Fruit fly (Drosophila melanogaster) whole organism, embryonic: ENCODE results near the gene Hip14.

Experiments used
- Aef1 ChIP-seq: fragments of 200-800 bp; sonication (Bioruptor generic); IDR thresholded peaks from 3 replicates; pipeline ENCODE4 v1.3.6; 2022; ENCODE audit warnings: missing biosample characterization, missing genetic modification characterization
- Asciz ChIP-seq: fragments of 200-800 bp; sonication (Bioruptor generic); optimal IDR thresholded peaks from 2 replicates; lab custom pipeline; 2017; ENCODE audit warnings: missing biosample characterization, mild to moderate bottlenecking, missing genetic modification characterization, missing genetic modification reagents
- Atf3 ChIP-seq: fragments of 200-800 bp; sonication (Bioruptor generic); optimal IDR thresholded peaks from 3 replicates; lab custom pipeline; 2016; ENCODE audit warnings: missing biosample characterization, missing genetic modification characterization
- Atf6 ChIP-seq: fragments of 200-800 bp; sonication (Bioruptor generic); IDR thresholded peaks from 2 replicates; pipeline ENCODE4 v1.3.6; 2022; ENCODE audit warnings: missing biosample characterization, missing genetic modification characterization
- CG11093 ChIP-seq: fragments of 200-800 bp; sonication (Bioruptor generic); IDR thresholded peaks from 3 replicates; pipeline ENCODE4 v1.3.6; 2022; ENCODE audit warnings: missing biosample characterization, missing genetic modification characterization
- CG11695 ChIP-seq: fragments of 200-800 bp; sonication (Bioruptor generic); IDR thresholded peaks from 3 replicates; pipeline ENCODE4 v1.3.6; 2022; ENCODE audit warnings: missing biosample characterization, missing genetic modification characterization
- CG12155 ChIP-seq: fragments of 200-800 bp; sonication (Bioruptor generic); optimal IDR thresholded peaks from 3 replicates; lab custom pipeline; 2016; ENCODE audit warnings: missing biosample characterization, missing genetic modification characterization
- CG12769 ChIP-seq: fragments of 200-800 bp; sonication (Bioruptor generic); optimal IDR thresholded peaks from 2 replicates; lab custom pipeline; 2019; ENCODE audit warnings: missing biosample characterization, mild to moderate bottlenecking, missing genetic modification characterization, moderate library complexity
- CG13424 ChIP-seq: fragments of 200-800 bp; sonication (Bioruptor generic); optimal IDR thresholded peaks from 2 replicates; lab custom pipeline; 2019; ENCODE audit warnings: missing biosample characterization, mild to moderate bottlenecking, missing genetic modification characterization, moderate library complexity
- CG14710 ChIP-seq: fragments of 200-800 bp; sonication (Bioruptor generic); optimal IDR thresholded peaks from 3 replicates; lab custom pipeline; 2019; ENCODE audit warnings: missing biosample characterization, mild to moderate bottlenecking, missing genetic modification characterization, moderate library complexity
- CG17361 ChIP-seq: fragments of 200-800 bp; sonication (Bioruptor generic); IDR thresholded peaks from 3 replicates; pipeline ENCODE4 v1.3.6; 2022; ENCODE audit warnings: missing biosample characterization, missing genetic modification characterization
- CG17912 ChIP-seq: fragments of 200-800 bp; sonication (Bioruptor generic); optimal IDR thresholded peaks from 2 replicates; lab custom pipeline; 2018; ENCODE audit warnings: missing biosample characterization, mild to moderate bottlenecking, missing genetic modification characterization
- CG2120 ChIP-seq: fragments of 200-800 bp; sonication (Bioruptor generic); optimal IDR thresholded peaks from 3 replicates; lab custom pipeline; 2016; ENCODE audit warnings: missing biosample characterization, missing genetic modification characterization
- CG2199 ChIP-seq: fragments of 200-800 bp; sonication (Bioruptor generic); IDR thresholded peaks from 3 replicates; pipeline ENCODE4 v1.3.6; 2022; ENCODE audit warnings: missing biosample characterization, missing genetic modification characterization
- CG2875 ChIP-seq: fragments of 200-800 bp; sonication (Bioruptor generic); optimal IDR thresholded peaks from 2 replicates; lab custom pipeline; 2017; ENCODE audit warnings: missing biosample characterization, mild to moderate bottlenecking, missing genetic modification characterization, missing genetic modification reagents
- CG2889 ChIP-seq: fragments of 200-800 bp; sonication (Bioruptor generic); IDR thresholded peaks from 3 replicates; pipeline ENCODE4 v1.3.6; 2022; ENCODE audit warnings: missing biosample characterization, missing genetic modification characterization
- CG32772 ChIP-seq: fragments of 200-800 bp; sonication (Bioruptor generic); IDR thresholded peaks from 2 replicates; pipeline ENCODE4 v1.3.6; 2022; ENCODE audit warnings: missing biosample characterization, missing genetic modification characterization
- CG4820 ChIP-seq: fragments of 200-800 bp; sonication (Bioruptor generic); optimal IDR thresholded peaks from 3 replicates; lab custom pipeline; 2016; ENCODE audit warnings: missing biosample characterization, missing genetic modification characterization
- CG6765 ChIP-seq: fragments of 200-800 bp; sonication (Bioruptor generic); optimal IDR thresholded peaks from 3 replicates; lab custom pipeline; 2017; ENCODE audit warnings: missing biosample characterization, mild to moderate bottlenecking, missing genetic modification characterization
- CG7556 ChIP-seq: fragments of 200-800 bp; sonication (Bioruptor generic); optimal IDR thresholded peaks from 2 replicates; lab custom pipeline; 2017; ENCODE audit warnings: missing biosample characterization, mild to moderate bottlenecking, missing genetic modification characterization
- CG7928 ChIP-seq: fragments of 200-800 bp; sonication (Bioruptor generic); optimal IDR thresholded peaks from 2 replicates; lab custom pipeline; 2017; ENCODE audit warnings: missing biosample characterization, mild to moderate bottlenecking, missing genetic modification characterization
- CG8281 ChIP-seq: fragments of 200-800 bp; sonication (Bioruptor generic); optimal IDR thresholded peaks from 2 replicates; lab custom pipeline; 2018; ENCODE audit warnings: missing biosample characterization, mild to moderate bottlenecking, missing genetic modification characterization, moderate library complexity
- CG8359 ChIP-seq: fragments of 200-800 bp; sonication (Bioruptor generic); optimal IDR thresholded peaks from 2 replicates; lab custom pipeline; 2017; ENCODE audit warnings: missing biosample characterization, mild to moderate bottlenecking, missing genetic modification characterization, borderline replicate concordance
- Camta ChIP-seq: fragments of 200-800 bp; sonication (Bioruptor generic); optimal IDR thresholded peaks from 2 replicates; lab custom pipeline; 2016; ENCODE audit warnings: missing biosample characterization, missing genetic modification characterization
- Dbx ChIP-seq: fragments of 200-800 bp; sonication (Bioruptor generic); IDR thresholded peaks from 3 replicates; pipeline ENCODE4 v1.3.6; 2022; ENCODE audit warnings: missing biosample characterization, missing genetic modification characterization
- Dip3 ChIP-seq: fragments of 200-800 bp; sonication (Bioruptor generic); optimal IDR thresholded peaks from 3 replicates; lab custom pipeline; 2016; ENCODE audit warnings: missing biosample characterization, missing genetic modification characterization
- E2f1 ChIP-seq: fragments of 200-800 bp; sonication (Bioruptor generic); IDR thresholded peaks from 2 replicates; pipeline ENCODE4 v1.3.6; 2022; ENCODE audit warnings: missing biosample characterization, missing genetic modification characterization
- Gsc ChIP-seq: fragments of 200-800 bp; sonication (Bioruptor generic); IDR thresholded peaks from 2 replicates; pipeline ENCODE4 v1.3.6; 2022; ENCODE audit warnings: missing biosample characterization, missing genetic modification characterization
- Gug ChIP-seq: fragments of 200-800 bp; sonication (Bioruptor generic); IDR thresholded peaks from 4 replicates; pipeline ENCODE4 v1.3.6; 2022; ENCODE audit warnings: missing biosample characterization, missing genetic modification characterization
- MBD-R2 ChIP-seq: fragments of 200-800 bp; sonication (Bioruptor generic); IDR thresholded peaks from 2 replicates; pipeline ENCODE4 v1.3.6; 2022; ENCODE audit warnings: missing biosample characterization, missing genetic modification characterization
- Ptx1 ChIP-seq: fragments of 200-800 bp; sonication (Bioruptor generic); IDR thresholded peaks from 2 replicates; pipeline ENCODE4 v1.3.6; 2022; ENCODE audit warnings: missing biosample characterization, missing genetic modification characterization
- Sox100B ChIP-seq: fragments of 200-800 bp; sonication (Bioruptor generic); optimal IDR thresholded peaks from 3 replicates; lab custom pipeline; 2018; ENCODE audit warnings: missing biosample characterization, mild to moderate bottlenecking, missing genetic modification characterization
- az2 ChIP-seq: fragments of 200-800 bp; sonication (Bioruptor generic); optimal IDR thresholded peaks from 3 replicates; lab custom pipeline; 2016; ENCODE audit warnings: missing biosample characterization, missing genetic modification characterization
- bab2 ChIP-seq: fragments of 200-800 bp; sonication (Bioruptor generic); optimal IDR thresholded peaks from 2 replicates; lab custom pipeline; 2016; ENCODE audit warnings: missing biosample characterization, missing genetic modification characterization
- bcd ChIP-seq: fragments of 200-800 bp; sonication (Bioruptor generic); optimal IDR thresholded peaks from 2 replicates; lab custom pipeline; 2017; ENCODE audit warnings: missing biosample characterization, mild to moderate bottlenecking, missing genetic modification characterization
- cwo ChIP-seq: fragments of 200-800 bp; sonication (Bioruptor generic); optimal IDR thresholded peaks from 3 replicates; lab custom pipeline; 2017; ENCODE audit warnings: missing biosample characterization, missing genetic modification characterization, mild to moderate bottlenecking, moderate library complexity, missing genetic modification reagents
- exex ChIP-seq: fragments of 200-800 bp; sonication (Bioruptor generic); optimal IDR thresholded peaks from 4 replicates; lab custom pipeline; 2018; ENCODE audit warnings: missing biosample characterization, mild to moderate bottlenecking, missing genetic modification characterization, moderate library complexity
- grau ChIP-seq: fragments of 200-800 bp; optimal IDR thresholded peaks from 3 replicates; lab custom pipeline; 2019; ENCODE audit warnings: missing biosample characterization, mild to moderate bottlenecking, missing genetic modification characterization, moderate library complexity
- hb ChIP-seq: fragments of 200-800 bp; sonication (Bioruptor generic); IDR thresholded peaks from 3 replicates; pipeline ENCODE4 v1.3.6; 2022; ENCODE audit warnings: missing biosample characterization, missing genetic modification characterization; ENCODE audit not compliant: partially characterized antibody
- ind ChIP-seq: fragments of 200-800 bp; sonication (Bioruptor generic); optimal IDR thresholded peaks from 3 replicates; lab custom pipeline; 2016; ENCODE audit warnings: missing biosample characterization, missing genetic modification characterization
- pita ChIP-seq: fragments of 200-800 bp; sonication (Bioruptor generic); optimal IDR thresholded peaks from 2 replicates; lab custom pipeline; 2017; ENCODE audit warnings: missing biosample characterization, mild to moderate bottlenecking, missing genetic modification characterization
- prd ChIP-seq, 3 experiments: fragments of >200 bp in 2 of 3; fragments of 200-800 bp in 1 of 3; sonication (Bioruptor generic) in 1 of 3; optimal IDR thresholded peaks in 2 of 3; IDR thresholded peaks in 1 of 3; 2 replicates in 2 of 3; 3 replicates in 1 of 3; pipeline versions ENCODE4 v1.3.6 to Lab custom; 2017 to 2022; ENCODE audit warnings: missing biosample characterization in 1 of 3, missing genetic modification characterization in 1 of 3
- ranshi ChIP-seq: fragments of 200-800 bp; sonication (Bioruptor generic); IDR thresholded peaks from 2 replicates; pipeline ENCODE4 v1.3.6; 2022; ENCODE audit warnings: missing biosample characterization, missing genetic modification characterization
- sd ChIP-seq: fragments of 200-800 bp; sonication (Bioruptor generic); optimal IDR thresholded peaks from 3 replicates; lab custom pipeline; 2018; ENCODE audit warnings: missing biosample characterization, mild to moderate bottlenecking, missing genetic modification characterization, moderate library complexity
- sr ChIP-seq: fragments of 200-800 bp; sonication (Bioruptor generic); IDR thresholded peaks from 3 replicates; pipeline ENCODE4 v1.3.6; 2022; ENCODE audit warnings: missing biosample characterization, missing genetic modification characterization
- tll ChIP-seq, 2 experiments: fragments of 200-800 bp in 1 of 2; fragments of >200 bp in 1 of 2; sonication (Bioruptor generic) in 1 of 2; optimal IDR thresholded peaks; 2 replicates each; lab custom pipeline; 2017 to 2019; ENCODE audit warnings: missing biosample characterization in 2 of 2, missing genetic modification characterization in 2 of 2, mild to moderate bottlenecking in 1 of 2, moderate library complexity in 1 of 2

Hip14 gene

dm6 chr3L:15998217-15998616 lies 10.2 kb downstream of the Hip14 start:
- TF ChIP-seq CG12769 (tag; lab: Kevin White, UChicago) (peak; percentile 55), CG8281 (tag; lab: Kevin White, UChicago) (peak; percentile 7), sd (tag; lab: Kevin White, UChicago) (peak; percentile 84), sr (GFP tag; lab: Robert Waterston, UW) (peak; percentile 93), Ptx1 (GFP tag; lab: Robert Waterston, UW) (no peak)

DNA sequence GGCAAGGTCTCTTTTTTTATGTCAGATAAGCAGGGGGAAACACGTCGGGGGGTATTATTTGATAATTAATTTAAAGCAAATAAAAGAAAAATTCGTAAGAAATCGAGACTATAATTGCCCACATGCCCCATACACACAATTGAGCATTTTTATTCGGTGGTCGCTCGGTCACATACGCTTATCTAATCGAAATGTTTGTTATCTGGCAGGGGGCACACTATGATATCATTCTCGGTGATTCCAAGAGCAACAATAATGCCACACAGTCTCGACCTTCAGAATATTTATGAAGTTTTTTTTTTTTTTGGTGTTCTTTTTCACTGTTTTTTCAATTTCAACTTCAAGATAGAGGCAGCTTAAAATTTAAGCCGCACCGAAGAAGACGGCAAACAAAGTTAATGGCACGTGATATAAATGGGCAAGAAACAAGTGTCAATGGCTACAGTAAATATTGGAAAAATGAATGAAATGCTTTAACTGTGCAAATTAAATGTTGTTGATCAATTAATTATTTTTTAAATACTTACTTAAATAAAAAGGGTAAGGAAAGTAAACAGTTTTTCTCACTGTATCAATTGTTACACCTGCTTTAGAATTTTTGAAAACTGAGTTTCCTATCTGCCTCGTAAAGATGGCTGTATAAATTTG lies 11.4 kb downstream of the Hip14 start:
- TF ChIP-seq Dbx (GFP tag; lab: Robert Waterston, UW) (peak; percentile 39; the same call in 1 of the 3 replicates), tll (GFP tag; optimal IDR thresholded peaks at IDR 0.05; lab: Kevin White, UChicago) (no peak), CG7928 (GFP tag; lab: Kevin White, UChicago) (peak; percentile 3), az2 (GFP tag; lab: Kevin White, UChicago) (no peak), CG32772 (GFP tag; lab: Robert Waterston, UW) (peak; percentile 45), bab2 (GFP tag; lab: Kevin White, UChicago) (peak; percentile 50), CG4820 (GFP tag; lab: Kevin White, UChicago) (no peak), MBD-R2 (GFP tag; lab: Robert Waterston, UW) (no peak; the same call in 1 of the 2 replicates), exex (peak; percentile 97), Asciz (GFP tag; lab: Kevin White, UChicago) (peak; percentile 38), CG7556 (GFP tag; lab: Kevin White, UChicago) (peak; percentile 63), Camta (GFP tag; lab: Kevin White, UChicago) (no peak), CG2889 (GFP tag; lab: Robert Waterston, UW) (0 out of 3 replicates have a peak, but pooled peaks have one; percentile 35), CG11695 (GFP tag; lab: Robert Waterston, UW) (peak; percentile 56; the same call in 1 of the 3 replicates), grau (tag; lab: Kevin White, UChicago) (peak; percentile 79), E2f1 (GFP tag; lab: Robert Waterston, UW) (peak; percentile 55), CG6765 (GFP tag; lab: Kevin White, UChicago) (peak; percentile 50), hb (GFP tag; lab: Robert Waterston, UW) (no peak), CG17361 (GFP tag; lab: Robert Waterston, UW) (peak; percentile 44; the same call in 1 of the 3 replicates), Sox100B (GFP tag; lab: Kevin White, UChicago) (peak; percentile 30), Gug (GFP tag; lab: Robert Waterston, UW) (0 out of 4 replicates have a peak, but pooled peaks have one; percentile 2), CG17912 (GFP tag; lab: Kevin White, UChicago) (no peak), ranshi (peak; percentile 56; the same call in 1 of the 2 replicates), prd (optimal IDR thresholded peaks at IDR 0.05; lab: Kevin White, UChicago) (no peak), prd (GFP tag; IDR thresholded peaks at IDR 0.05; lab: Robert Waterston, UW) (peak; percentile 68; the same call in 1 of the 3 replicates), CG2875 (no peak), Atf6 (peak; percentile 87), CG12155 (peak; percentile 11), CG2199 (GFP tag; lab: Robert Waterston, UW) (0 out of 3 replicates have a peak, but pooled peaks have one; percentile 24), CG11093 (GFP tag; lab: Robert Waterston, UW) (peak; percentile 26; the same call in 1 of the 3 replicates), ind (peak; percentile 26), Atf3 (peak; percentile 14), Aef1 (GFP tag; lab: Robert Waterston, UW) (0 out of 3 replicates have a peak, but pooled peaks have one; percentile 26), CG14710 (tag; lab: Kevin White, UChicago) (peak; percentile 11), Dip3 (no peak), Gsc (GFP tag; lab: Robert Waterston, UW) (no peak), CG8359 (GFP tag; lab: Kevin White, UChicago) (no peak), CG2120 (GFP tag; lab: Kevin White, UChicago) (peak; percentile 72), cwo (GFP tag; lab: Kevin White, UChicago) (peak; percentile 93), pita (GFP tag; lab: Kevin White, UChicago) (no peak), CG13424 (tag; lab: Kevin White, UChicago) (peak; percentile 24), bcd (GFP tag; lab: Kevin White, UChicago) (peak; percentile 11)
